Fruit fly (Drosophila melanogaster) whole organism, embryonic: ENCODE results near the gene Sgs5.

Experiments used
- Abd-B ChIP-seq: fragments of 200-800 bp; sonication (Bioruptor generic); optimal IDR thresholded peaks from 2 replicates; lab custom pipeline; 2018; ENCODE audit warnings: missing biosample characterization, mild to moderate bottlenecking, missing genetic modification characterization, moderate library complexity
- BtbVII ChIP-seq: fragments of 200-800 bp; sonication (Bioruptor generic); optimal IDR thresholded peaks from 3 replicates; lab custom pipeline; 2017; ENCODE audit warnings: missing biosample characterization, mild to moderate bottlenecking, missing genetic modification characterization
- CG10366 ChIP-seq: fragments of 200-800 bp; sonication (Bioruptor generic); IDR thresholded peaks from 2 replicates; pipeline ENCODE4 v1.3.6; 2022; ENCODE audit warnings: missing biosample characterization, missing genetic modification characterization
- CG12769 ChIP-seq: fragments of 200-800 bp; sonication (Bioruptor generic); optimal IDR thresholded peaks from 2 replicates; lab custom pipeline; 2019; ENCODE audit warnings: missing biosample characterization, mild to moderate bottlenecking, missing genetic modification characterization, moderate library complexity
- CG14014 ChIP-seq: fragments of 200-800 bp; sonication (Bioruptor generic); IDR thresholded peaks from 2 replicates; pipeline ENCODE4 v1.3.6; 2022; ENCODE audit warnings: missing biosample characterization, missing genetic modification characterization
- CG14441 ChIP-seq: fragments of 200-800 bp; sonication (Bioruptor generic); IDR thresholded peaks from 2 replicates; pipeline ENCODE4 v1.3.6; 2022; ENCODE audit warnings: missing biosample characterization, missing genetic modification characterization
- CG1832 ChIP-seq: fragments of 200-800 bp; sonication (Bioruptor generic); optimal IDR thresholded peaks from 2 replicates; lab custom pipeline; 2017; ENCODE audit warnings: missing biosample characterization, mild to moderate bottlenecking, missing genetic modification characterization, inconsistent platforms
- CG2199 ChIP-seq: fragments of 200-800 bp; sonication (Bioruptor generic); IDR thresholded peaks from 3 replicates; pipeline ENCODE4 v1.3.6; 2022; ENCODE audit warnings: missing biosample characterization, missing genetic modification characterization
- CG30431 ChIP-seq: fragments of 200-800 bp; sonication (Bioruptor generic); optimal IDR thresholded peaks from 2 replicates; lab custom pipeline; 2017; ENCODE audit warnings: missing biosample characterization, missing genetic modification characterization
- CG31224 ChIP-seq: fragments of 200-800 bp; sonication (Bioruptor generic); IDR thresholded peaks from 2 replicates; pipeline ENCODE4 v1.3.6; 2022; ENCODE audit warnings: missing biosample characterization, missing genetic modification characterization
- CG3995 ChIP-seq: fragments of 200-800 bp; sonication (Bioruptor generic); optimal IDR thresholded peaks from 3 replicates; lab custom pipeline; 2016; ENCODE audit warnings: missing biosample characterization, missing genetic modification characterization
- CG6254 ChIP-seq: fragments of 200-800 bp; sonication (Bioruptor generic); optimal IDR thresholded peaks from 3 replicates; lab custom pipeline; 2017; ENCODE audit warnings: mild to moderate bottlenecking, missing biosample characterization, missing genetic modification reagents, missing genetic modification characterization
- CG9215 ChIP-seq: fragments of 200-800 bp; sonication (Bioruptor generic); IDR thresholded peaks from 2 replicates; pipeline ENCODE4 v1.3.6; 2022; ENCODE audit warnings: missing biosample characterization, missing genetic modification characterization
- Dek ChIP-seq: fragments of 200-800 bp; sonication (Bioruptor generic); optimal IDR thresholded peaks from 3 replicates; lab custom pipeline; 2019; ENCODE audit warnings: missing biosample characterization, mild to moderate bottlenecking, missing genetic modification characterization, moderate library complexity
- Dll ChIP-seq: fragments of 200-800 bp; sonication (Bioruptor generic); IDR thresholded peaks from 4 replicates; pipeline ENCODE4 v1.3.6; 2022; ENCODE audit warnings: missing biosample characterization, missing genetic modification characterization; ENCODE audit not compliant: partially characterized antibody
- Doc2 ChIP-seq: fragments of 200-800 bp; sonication (Bioruptor generic); IDR thresholded peaks from 2 replicates; pipeline ENCODE4 v1.3.6; 2022; ENCODE audit warnings: missing biosample characterization, missing genetic modification characterization
- E2f2 ChIP-seq: fragments of 200-800 bp; sonication (Bioruptor generic); IDR thresholded peaks from 2 replicates; pipeline ENCODE4 v1.3.6; 2022; ENCODE audit warnings: missing biosample characterization, missing genetic modification characterization
- Eip74EF ChIP-seq, 2 experiments: fragments of 200-800 bp in 1 of 2; fragments of >200 bp in 1 of 2; sonication (Bioruptor generic) in 1 of 2; optimal IDR thresholded peaks; 2 replicates each; lab custom pipeline; 2017 to 2019; ENCODE audit warnings: missing biosample characterization in 2 of 2, missing genetic modification characterization in 2 of 2, mild to moderate bottlenecking in 1 of 2, moderate library complexity in 1 of 2
- Ets97D ChIP-seq: fragments of 200-800 bp; sonication (Bioruptor generic); optimal IDR thresholded peaks from 3 replicates; lab custom pipeline; 2016; ENCODE audit warnings: missing biosample characterization, missing genetic modification characterization
- Gsc ChIP-seq: fragments of 200-800 bp; sonication (Bioruptor generic); IDR thresholded peaks from 2 replicates; pipeline ENCODE4 v1.3.6; 2022; ENCODE audit warnings: missing biosample characterization, missing genetic modification characterization
- HmgD ChIP-seq: fragments of 200-800 bp; sonication (Bioruptor generic); optimal IDR thresholded peaks from 3 replicates; lab custom pipeline; 2016; ENCODE audit warnings: missing biosample characterization, missing genetic modification characterization
- HmgZ ChIP-seq: fragments of 200-800 bp; sonication (Bioruptor generic); optimal IDR thresholded peaks from 2 replicates; lab custom pipeline; 2018; ENCODE audit warnings: missing biosample characterization, mild to moderate bottlenecking, missing genetic modification characterization
- Hr39 ChIP-seq: fragments of >200 bp; optimal IDR thresholded peaks from 2 replicates; lab custom pipeline; 2017
- Nf-YB ChIP-seq: fragments of 200-800 bp; sonication (Bioruptor generic); optimal IDR thresholded peaks from 3 replicates; lab custom pipeline; 2019; ENCODE audit warnings: missing biosample characterization, mild to moderate bottlenecking, missing genetic modification characterization, moderate library complexity
- Nf-YC ChIP-seq: fragments of 200-800 bp; optimal IDR thresholded peaks from 3 replicates; lab custom pipeline; 2019; ENCODE audit warnings: missing biosample characterization, mild to moderate bottlenecking, missing genetic modification characterization, moderate library complexity
- Sox102F ChIP-seq: fragments of 200-800 bp; sonication (Bioruptor generic); optimal IDR thresholded peaks from 2 replicates; lab custom pipeline; 2018; ENCODE audit warnings: missing biosample characterization, mild to moderate bottlenecking, missing genetic modification characterization, moderate library complexity
- Trl ChIP-seq, 3 experiments: fragments of >200 bp in 2 of 3; fragments of 200-800 bp in 1 of 3; sonication (Bioruptor generic) in 1 of 3; optimal IDR thresholded peaks; 2 replicates in 1 of 3; 3 replicates in 2 of 3; lab custom pipeline; 2016 to 2017; ENCODE audit warnings: missing biosample characterization in 1 of 3, missing genetic modification characterization in 1 of 3
- ase ChIP-seq: fragments of 200-800 bp; sonication (Bioruptor generic); IDR thresholded peaks from 3 replicates; pipeline ENCODE4 v1.3.6; 2022; ENCODE audit warnings: missing biosample characterization, missing genetic modification characterization
- bsh ChIP-seq, 2 experiments: fragments of 200-800 bp; sonication (Bioruptor generic); optimal IDR thresholded peaks; 2 replicates each; lab custom pipeline; 2017 to 2018; ENCODE audit warnings: mild to moderate bottlenecking in 2 of 2, missing biosample characterization in 2 of 2, missing genetic modification characterization in 2 of 2, moderate library complexity in 1 of 2
- cad ChIP-seq: fragments of >200 bp; optimal IDR thresholded peaks from 2 replicates; lab custom pipeline; 2017; ENCODE audit warnings: missing biosample characterization, missing genetic modification characterization
- cg ChIP-seq: fragments of 200-800 bp; sonication (Bioruptor generic); optimal IDR thresholded peaks from 3 replicates; lab custom pipeline; 2019; ENCODE audit warnings: missing biosample characterization, mild to moderate bottlenecking, missing genetic modification characterization, moderate library complexity
- chinmo ChIP-seq: fragments of 200-800 bp; sonication (Bioruptor generic); IDR thresholded peaks from 4 replicates; pipeline ENCODE4 v1.3.6; 2022; ENCODE audit warnings: missing biosample characterization, missing genetic modification characterization; ENCODE audit not compliant: partially characterized antibody
- corto ChIP-seq: fragments of 200-800 bp; sonication (Bioruptor generic); optimal IDR thresholded peaks from 2 replicates; lab custom pipeline; 2016; ENCODE audit warnings: missing biosample characterization, mild to moderate bottlenecking, missing genetic modification characterization, moderate library complexity
- dmrt11E ChIP-seq: fragments of 200-800 bp; sonication (Bioruptor generic); optimal IDR thresholded peaks from 3 replicates; lab custom pipeline; 2018; ENCODE audit warnings: missing biosample characterization, mild to moderate bottlenecking, missing genetic modification characterization, moderate library complexity
- gce ChIP-seq: fragments of 200-800 bp; sonication (Bioruptor generic); IDR thresholded peaks from 3 replicates; pipeline ENCODE4 v1.3.6; 2022; ENCODE audit warnings: missing biosample characterization, missing genetic modification characterization
- h ChIP-seq: fragments of >200 bp; optimal IDR thresholded peaks from 2 replicates; lab custom pipeline; 2017
- ham ChIP-seq: fragments of 200-800 bp; sonication (Bioruptor generic); IDR thresholded peaks from 2 replicates; pipeline ENCODE4 v1.3.6; 2022; ENCODE audit warnings: missing biosample characterization, missing genetic modification characterization
- klu ChIP-seq: fragments of 200-800 bp; sonication (Bioruptor generic); IDR thresholded peaks from 2 replicates; pipeline ENCODE4 v1.3.6; 2022; ENCODE audit warnings: missing biosample characterization, missing genetic modification characterization
- luna ChIP-seq: fragments of 200-800 bp; sonication (Bioruptor generic); optimal IDR thresholded peaks from 2 replicates; lab custom pipeline; 2016; ENCODE audit warnings: missing biosample characterization, missing genetic modification characterization
- nerfin-1 ChIP-seq: fragments of 200-800 bp; sonication (Bioruptor generic); optimal IDR thresholded peaks from 3 replicates; lab custom pipeline; 2019; ENCODE audit warnings: missing biosample characterization, mild to moderate bottlenecking, missing genetic modification characterization, moderate library complexity
- peb ChIP-seq: fragments of 200-800 bp; sonication (Bioruptor generic); IDR thresholded peaks from 2 replicates; pipeline ENCODE4 v1.3.6; 2022; ENCODE audit warnings: missing biosample characterization, missing genetic modification characterization
- pfk ChIP-seq: fragments of 200-800 bp; sonication (Bioruptor generic); optimal IDR thresholded peaks from 2 replicates; lab custom pipeline; 2018; ENCODE audit warnings: missing biosample characterization, mild to moderate bottlenecking, missing genetic modification characterization, moderate library complexity
- run ChIP-seq: fragments of 200-800 bp; sonication (Bioruptor generic); optimal IDR thresholded peaks from 3 replicates; lab custom pipeline; 2018; ENCODE audit warnings: missing biosample characterization, mild to moderate bottlenecking, missing genetic modification characterization
- seq ChIP-seq: fragments of 200-800 bp; sonication (Bioruptor generic); IDR thresholded peaks from 2 replicates; pipeline ENCODE4 v1.3.6; 2022; ENCODE audit warnings: missing biosample characterization, missing genetic modification characterization
- slou ChIP-seq: fragments of 200-800 bp; sonication (Bioruptor generic); optimal IDR thresholded peaks from 3 replicates; lab custom pipeline; 2016; ENCODE audit warnings: missing biosample characterization, missing genetic modification characterization
- sna ChIP-seq: fragments of 200-800 bp; sonication (Bioruptor generic); IDR thresholded peaks from 2 replicates; pipeline ENCODE4 v1.3.6; 2022; ENCODE audit warnings: missing biosample characterization, missing genetic modification characterization; ENCODE audit not compliant: partially characterized antibody
- sqz ChIP-seq: fragments of 200-800 bp; sonication (Bioruptor generic); optimal IDR thresholded peaks from 3 replicates; lab custom pipeline; 2018; ENCODE audit warnings: missing biosample characterization, mild to moderate bottlenecking, missing genetic modification characterization
- zen2 ChIP-seq: fragments of 200-800 bp; sonication (Bioruptor generic); IDR thresholded peaks from 3 replicates; pipeline ENCODE4 v1.3.6; 2022; ENCODE audit warnings: missing biosample characterization, missing genetic modification characterization; ENCODE audit not compliant: partially characterized antibody
- zfh2 ChIP-seq: fragments of 200-800 bp; sonication (Bioruptor generic); optimal IDR thresholded peaks from 2 replicates; lab custom pipeline; 2016; ENCODE audit warnings: missing biosample characterization, missing genetic modification characterization

Sgs5 gene

DNA sequence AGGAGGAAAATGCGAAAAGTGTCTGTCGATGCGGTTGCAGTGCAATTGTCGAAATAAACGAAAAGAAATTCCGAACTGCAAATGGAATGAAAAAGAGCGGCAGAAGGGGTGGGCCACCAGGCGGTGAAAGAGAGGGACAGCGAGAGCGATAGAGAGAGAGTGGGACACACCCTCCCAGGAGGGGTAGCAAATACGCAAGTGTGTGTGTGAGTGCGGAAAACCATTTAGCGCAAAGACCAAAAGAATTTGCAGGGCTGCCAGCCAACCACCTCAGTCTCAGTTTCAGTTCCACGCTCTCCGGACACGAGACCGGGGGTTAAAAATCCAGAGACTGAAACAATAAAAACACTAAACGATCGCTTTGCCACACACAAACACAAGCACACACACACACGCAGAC lies 36.5 kb upstream of the Sgs5 start, which contains the start of gene Hmx:
Gene Hmx, plus strand, starts transcription at position 301 of the 400 bp plus-strand sequence.
- peak; percentile 10 for TF ChIP-seq nerfin-1
- no peak for TF ChIP-seq zfh2 (GFP tag; lab: Kevin White, UChicago)
- TF ChIP-seq CG9215 (GFP tag; lab: Robert Waterston, UW), result no peak
- TF ChIP-seq seq, result peak; percentile 91
- TF ChIP-seq HmgZ (tag; lab: Kevin White, UChicago), result no peak
- TF ChIP-seq Hr39, result no peak
- TF ChIP-seq CG1832 (GFP tag; lab: Kevin White, UChicago), result peak; percentile 52
- peak; percentile 17; the same call in 1 of the 3 replicates for TF ChIP-seq CG2199 (GFP tag; lab: Robert Waterston, UW)
- no peak for TF ChIP-seq BtbVII (GFP tag; lab: Kevin White, UChicago)
- no peak for TF ChIP-seq Ets97D (GFP tag; lab: Kevin White, UChicago)
- no peak for TF ChIP-seq slou (GFP tag; lab: Kevin White, UChicago)
- TF ChIP-seq Nf-YC, result peak; percentile 93
- peak; percentile 94 for TF ChIP-seq Nf-YB (GFP tag; lab: Kevin White, UChicago)
- no peak for TF ChIP-seq Dll
- peak; percentile 8 for TF ChIP-seq cad (GFP tag; lab: Kevin White, UChicago)
- TF ChIP-seq luna (GFP tag; lab: Kevin White, UChicago), result no peak
- no peak for TF ChIP-seq CG31224 (GFP tag; lab: Robert Waterston, UW)
- no peak for TF ChIP-seq sna (GFP tag; lab: Robert Waterston, UW)
- TF ChIP-seq cg (GFP tag; lab: Kevin White, UChicago), result peak; percentile 79
- no peak for TF ChIP-seq peb (GFP tag; lab: Robert Waterston, UW)
- TF ChIP-seq Gsc, result no peak
- no peak for TF ChIP-seq CG6254
- TF ChIP-seq Trl (optimal IDR thresholded peaks at IDR 0.05; lab: Kevin White, UChicago), result peak; percentile 55 to 71
- no peak for TF ChIP-seq Trl (GFP tag; optimal IDR thresholded peaks at IDR 0.05; lab: Kevin White, UChicago)
- no peak for TF ChIP-seq CG14441
- peak; percentile 57 for TF ChIP-seq pfk (GFP tag; lab: Kevin White, UChicago)
- peak; percentile 16; the same call in 1 of the 3 replicates for TF ChIP-seq zen2 (GFP tag; lab: Robert Waterston, UW)

DNA sequence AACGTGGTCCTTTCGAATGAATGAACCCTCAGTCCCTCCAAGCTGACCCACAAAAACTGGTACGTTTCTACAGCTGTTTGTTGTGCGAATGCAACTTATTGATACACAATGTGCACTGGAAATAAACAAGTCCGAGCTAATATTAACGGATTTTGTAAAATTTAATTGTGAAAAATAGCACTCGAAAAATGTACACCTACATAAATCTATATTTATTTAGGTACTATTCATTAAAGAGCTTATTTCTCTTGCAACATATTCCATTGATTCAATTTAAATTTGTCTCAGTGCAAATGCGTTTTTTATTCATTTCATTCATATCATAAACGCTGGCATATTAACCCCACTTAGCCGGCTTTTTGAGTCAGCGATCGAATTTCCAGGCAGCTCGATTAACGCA lies 34.0 kb upstream of the Sgs5 start:
- TF ChIP-seq CG14014 (no peak), CG10366 (GFP tag; lab: Robert Waterston, UW) (no peak), h (lab: Kevin White, UChicago) (no peak), corto (GFP tag; lab: Kevin White, UChicago) (no peak), Abd-B (GFP tag; lab: Kevin White, UChicago) (peak; percentile 4), ase (GFP tag; lab: Robert Waterston, UW) (no peak), klu (no peak), E2f2 (GFP tag; lab: Robert Waterston, UW) (no peak), dmrt11E (tag; lab: Kevin White, UChicago) (peak; percentile 35), chinmo (GFP tag; lab: Robert Waterston, UW) (no peak), HmgD (GFP tag; lab: Kevin White, UChicago) (no peak), bsh (GFP tag; optimal IDR thresholded peaks at IDR 0.05; lab: Kevin White, UChicago) (peak in 1 of 2 experiments; percentile 27), Dek (tag; lab: Kevin White, UChicago) (no peak), Eip74EF (GFP tag; optimal IDR thresholded peaks at IDR 0.05; lab: Kevin White, UChicago) (no peak), CG30431 (GFP tag; lab: Kevin White, UChicago) (no peak), CG3995 (GFP tag; lab: Kevin White, UChicago) (no peak), sqz (no peak), gce (GFP tag; lab: Robert Waterston, UW) (no peak), CG12769 (tag; lab: Kevin White, UChicago) (no peak), run (tag; lab: Kevin White, UChicago) (no peak), Doc2 (GFP tag; lab: Robert Waterston, UW) (no peak), Sox102F (GFP tag; lab: Kevin White, UChicago) (peak; percentile 41), ham (GFP tag; lab: Robert Waterston, UW) (no peak)
